Worm (Caenorhabditis elegans) whole organism, L3 larva: Measurements from ENCODE around the gene srh-180.

Experiments used
- R02D3.7 ChIP-seq: fragments of 150-350 bp; optimal IDR thresholded peaks from 2 replicates; lab custom pipeline; 2014; ENCODE audit warnings: missing biosample characterization, missing genetic modification characterization
- ZK546.5 ChIP-seq: sonication (generic microtip); optimal IDR thresholded peaks from 2 replicates; lab custom pipeline; 2017; ENCODE audit warnings: missing biosample characterization, missing genetic modification characterization
- aly-2 ChIP-seq: fragments of 150-350 bp; optimal IDR thresholded peaks from 2 replicates; lab custom pipeline; 2014; ENCODE audit warnings: missing biosample characterization, missing genetic modification characterization
- ama-1 ChIP-seq: fragments of 150-350 bp; optimal IDR thresholded peaks from 2 replicates; lab custom pipeline; 2018
- elt-2 ChIP-seq: sonication (generic microtip); optimal IDR thresholded peaks from 2 replicates; lab custom pipeline; 2016; ENCODE audit warnings: missing genetic modification reagents, mild to moderate bottlenecking, missing genetic modification characterization, missing compliant biosample characterization
- elt-3 ChIP-seq, 3 experiments: fragments of 150-350 bp in 1 of 3; sonication (generic microtip) in 2 of 3; optimal IDR thresholded peaks; 2 replicates in 2 of 3; 4 replicates in 1 of 3; lab custom pipeline; 2014 to 2017; ENCODE audit warnings: missing biosample characterization in 3 of 3, missing genetic modification characterization in 3 of 3
- mdl-1 ChIP-seq: fragments of 150-350 bp; optimal IDR thresholded peaks from 2 replicates; lab custom pipeline; 2014; ENCODE audit warnings: missing biosample characterization, missing genetic modification characterization
- nfya-1 ChIP-seq: sonication (generic microtip); optimal IDR thresholded peaks from 2 replicates; lab custom pipeline; 2017; ENCODE audit warnings: missing genetic modification characterization, mild to moderate bottlenecking, missing compliant biosample characterization, antibody characterized with exemption, moderate library complexity; ENCODE audit not compliant: insufficient read depth
- nhr-11 ChIP-seq: fragments of 150-350 bp; optimal IDR thresholded peaks from 2 replicates; lab custom pipeline; 2014; ENCODE audit warnings: missing biosample characterization, missing genetic modification characterization
- nhr-23 ChIP-seq: fragments of 150-350 bp; optimal IDR thresholded peaks from 2 replicates; lab custom pipeline; 2014; ENCODE audit warnings: missing biosample characterization, missing genetic modification reagents, missing genetic modification characterization
- pha-4 ChIP-seq: fragments of 150-350 bp; optimal IDR thresholded peaks from 2 replicates; lab custom pipeline; 2014; ENCODE audit warnings: missing biosample characterization, missing genetic modification reagents, missing genetic modification characterization
- pqm-1 ChIP-seq: fragments of 150-350 bp; optimal IDR thresholded peaks from 2 replicates; lab custom pipeline; 2017; ENCODE audit warnings: missing biosample characterization, missing genetic modification characterization, inconsistent platforms
- zag-1 ChIP-seq: fragments of 150-350 bp; optimal IDR thresholded peaks from 2 replicates; lab custom pipeline; 2014; ENCODE audit warnings: missing biosample characterization, missing genetic modification characterization
- ztf-11 ChIP-seq: fragments of 150-350 bp; optimal IDR thresholded peaks from 2 replicates; lab custom pipeline; 2014; ENCODE audit warnings: missing biosample characterization, missing genetic modification characterization

DNA sequence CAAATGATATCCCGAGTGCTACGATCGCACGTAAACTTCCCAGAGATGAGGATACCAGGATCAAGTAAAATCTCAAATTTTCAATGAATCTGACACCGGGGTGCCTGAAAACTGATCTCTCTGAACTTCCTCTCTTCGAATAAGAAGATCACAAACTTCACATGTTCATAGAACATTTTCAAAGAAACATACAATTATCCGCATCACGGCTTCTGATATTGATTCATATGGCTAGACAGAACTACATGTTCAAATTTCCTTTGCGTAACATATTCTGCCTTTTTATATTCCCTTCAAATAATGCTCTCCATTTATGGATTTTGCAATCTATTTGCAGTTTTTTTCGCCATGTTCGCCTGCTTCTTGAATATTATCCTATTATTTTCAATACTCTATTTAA is 20.3 kb upstream of the srh-180 start, which contains the start of gene srbc-83:
- TF ChIP-seq ama-1 (lab: Kevin White, UChicago): no peak
- TF ChIP-seq elt-3 (tag; optimal IDR thresholded peaks at IDR 0.05; lab: Kevin White, UChicago): no peak
- no peak for TF ChIP-seq pqm-1
- no peak for TF ChIP-seq ztf-11 (tag; lab: Kevin White, UChicago)
- TF ChIP-seq nhr-23 (tag; lab: Kevin White, UChicago): no peak
- TF ChIP-seq nfya-1 (tag; lab: Kevin White, UChicago): no peak
- no peak for TF ChIP-seq zag-1 (tag; lab: Kevin White, UChicago)
- no peak for TF ChIP-seq pha-4
- no peak for TF ChIP-seq nhr-11 (tag; lab: Kevin White, UChicago)
- TF ChIP-seq R02D3.7 (tag; lab: Kevin White, UChicago): no peak
- TF ChIP-seq mdl-1 (tag; lab: Kevin White, UChicago): no peak
- TF ChIP-seq ZK546.5 (tag; lab: Kevin White, UChicago): no peak
- TF ChIP-seq elt-2 (tag; lab: Kevin White, UChicago): no peak
- TF ChIP-seq aly-2 (tag; lab: Kevin White, UChicago): no peak
